Fruit fly (Drosophila melanogaster) whole organism, larva: ENCODE measurements around the gene Dph1.

ENCODE experiments used
- noc ChIP-seq: fragments of 200-800 bp; sonication (Bioruptor generic); optimal IDR thresholded peaks from 3 replicates; lab custom pipeline; 2019; ENCODE audit warnings: missing biosample characterization, mild to moderate bottlenecking, missing genetic modification characterization, moderate library complexity

Dph1 gene

dm6 chr3L:11696294-11697116 lies at the start of gene Dph1:
Gene Dph1 (minus strand): TSS chr3L:11696963.
- peak; percentile 65 for TF ChIP-seq noc

dm6 chr3L:11731841-11732240 lies 35.1 kb upstream of the Dph1 start, which contains the start of gene CG32087:
Gene CG32087 (plus strand): TSS chr3L:11732141.
- no peak for TF ChIP-seq noc

DNA sequence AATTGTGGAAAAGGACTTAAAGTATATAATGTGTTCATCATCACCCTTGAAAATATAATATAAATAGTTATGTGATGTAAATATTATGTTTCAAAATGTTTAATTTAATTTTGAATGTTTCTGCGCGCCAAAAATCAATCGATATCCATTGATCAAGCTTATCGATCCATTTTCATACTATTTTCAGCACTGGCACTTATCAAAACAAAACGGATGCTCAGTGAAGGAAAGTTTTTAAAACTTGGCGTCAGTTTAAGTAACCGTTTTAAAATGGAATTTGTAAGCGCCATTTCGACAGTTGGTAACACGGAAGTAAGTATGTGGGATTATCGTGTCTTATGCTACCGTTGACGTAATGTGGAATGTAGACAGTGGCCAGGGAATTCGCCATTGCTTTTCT lies 31.4 kb upstream of the Dph1 start, which contains the start of gene sunn:
sunn (plus strand) TSS at position 202 of the 400 bp plus-strand sequence.
- no peak for TF ChIP-seq noc

dm6 chr3L:11721498-11721946 lies 24.8 kb upstream of the Dph1 start:
- peak; percentile 83 for TF ChIP-seq noc

DNA sequence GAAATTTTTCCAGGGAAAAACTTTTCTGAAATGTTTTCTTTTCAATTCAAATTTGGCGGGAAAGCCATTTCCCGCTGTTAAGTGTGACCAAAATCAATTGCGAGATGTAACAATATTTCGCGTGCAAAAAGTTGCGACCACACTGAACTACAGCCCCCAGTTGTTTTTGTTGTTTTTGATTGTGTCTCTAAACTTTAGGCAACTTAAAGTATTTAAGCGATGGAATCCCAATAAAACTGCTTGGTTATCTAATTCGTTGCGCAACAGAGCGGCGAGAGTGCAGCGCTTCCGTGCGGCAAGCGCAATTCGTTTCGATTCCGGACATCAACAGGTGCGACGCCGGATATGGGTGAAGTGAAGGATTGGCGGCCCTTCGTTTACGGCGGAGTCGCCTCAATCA lies 24.0 kb upstream of the Dph1 start, which contains the start of gene Bmcp:
Bmcp (plus strand) TSS at position 155 of the 400 bp plus-strand sequence.
- TF ChIP-seq noc, result no peak

DNA sequence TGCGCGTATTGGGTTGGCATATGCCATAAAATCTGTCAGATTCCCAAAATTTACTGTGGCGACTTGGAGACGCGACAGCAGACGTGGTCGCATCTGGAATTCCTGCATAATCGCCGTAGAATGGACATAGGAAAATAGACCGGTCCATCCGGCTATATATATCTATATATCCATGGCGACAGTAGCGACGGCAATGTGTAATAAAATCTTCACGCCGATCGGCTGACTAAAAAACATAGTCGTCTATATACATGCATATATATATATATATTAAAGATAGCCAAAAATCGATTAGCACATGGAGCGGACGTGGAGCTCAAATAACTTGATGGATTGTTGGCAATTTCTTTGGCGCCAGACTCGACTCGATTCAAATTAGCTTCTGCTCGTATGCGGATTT lies 21.2 kb upstream of the Dph1 start:
- no peak for TF ChIP-seq noc

dm6 chr3L:11717300-11717699 lies 20.5 kb upstream of the Dph1 start:
- TF ChIP-seq noc, result no peak

DNA sequence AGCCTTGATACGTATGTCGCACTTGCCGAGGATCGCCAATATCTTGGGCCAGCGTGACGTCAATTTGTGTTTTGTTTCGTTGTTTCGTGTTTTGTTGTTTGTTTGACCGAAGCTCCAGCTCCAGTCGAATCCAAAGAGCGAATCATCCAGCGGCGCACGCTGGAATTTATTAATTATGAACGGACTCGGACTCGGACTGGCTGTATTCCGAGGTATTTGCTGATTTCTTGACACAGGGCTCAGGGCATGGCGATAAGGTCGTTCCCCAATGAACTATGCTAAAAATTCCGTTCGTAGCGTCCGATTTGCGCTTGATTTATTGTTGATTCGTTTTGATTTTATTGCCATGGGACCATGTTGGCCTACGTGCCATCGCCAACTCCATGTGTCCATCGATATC lies 20.1 kb upstream of the Dph1 start:
- no peak for TF ChIP-seq noc

dm6 chr3L:11716347-11716746 lies 19.6 kb upstream of the Dph1 start:
- no peak for TF ChIP-seq noc

DNA sequence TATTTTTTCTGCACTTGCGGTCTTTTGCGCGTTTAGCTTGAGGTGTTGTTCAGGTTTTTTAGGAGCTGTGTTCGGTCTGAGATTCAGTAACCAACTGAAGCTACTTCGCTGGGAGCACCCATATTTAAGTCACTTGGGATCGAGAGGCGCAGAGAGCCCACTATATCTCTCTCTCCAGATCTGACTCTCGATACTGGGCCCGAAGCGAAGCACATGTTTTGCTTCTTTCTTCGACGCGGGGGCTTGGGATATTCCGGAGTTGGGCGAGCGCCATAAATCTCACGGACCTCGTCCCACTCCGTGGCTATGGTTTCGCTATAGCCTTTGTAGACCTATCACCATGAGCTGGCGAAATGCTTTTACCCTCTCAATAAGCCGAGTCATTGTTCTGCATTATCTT lies 18.4 kb upstream of the Dph1 start, which contains the start of gene CG14132:
CG14132 (minus strand) TSS at position 99 of the 400 bp plus-strand sequence.
- TF ChIP-seq noc, result no peak

DNA sequence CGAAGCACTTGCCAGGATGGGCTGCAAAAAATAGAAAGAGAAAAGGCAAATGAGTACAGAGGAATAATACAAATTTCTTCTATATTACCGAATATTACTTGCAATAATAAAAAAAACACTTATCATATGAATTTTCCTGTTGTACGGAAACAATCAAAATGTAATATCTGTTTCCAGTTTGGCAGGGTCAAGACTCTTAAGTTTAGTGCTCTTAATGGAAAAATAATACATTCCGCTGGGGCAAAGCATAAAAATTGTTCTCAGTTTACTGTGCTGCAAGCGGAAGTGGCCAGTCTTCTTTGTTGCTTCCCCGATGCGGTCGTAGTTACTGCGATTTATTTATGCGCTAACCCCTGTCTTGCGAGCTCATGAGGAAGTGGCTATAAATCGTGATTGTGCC lies 16.1 kb upstream of the Dph1 start:
- TF ChIP-seq noc, result no peak

dm6 chr3L:11711789-11712188 lies 15.0 kb upstream of the Dph1 start:
- TF ChIP-seq noc, result no peak

- no peak for TF ChIP-seq noc
Observed at dm6 chr3L:11711059-11711628, 14.4 kb upstream of the Dph1 start, which contains the start of gene crim. Gene crim (minus strand): TSS chr3L:11711386.

dm6 chr3L:11708633-11709116 lies 11.9 kb upstream of the Dph1 start, which contains the start of the genes Ccdc56 and mtTFB1:
Gene Ccdc56 (plus strand): TSS chr3L:11708979.
Gene mtTFB1 (plus strand): TSS chr3L:11708979.
- no peak for TF ChIP-seq noc

dm6 chr3L:11707978-11708632 lies 11.3 kb upstream of the Dph1 start, which contains the start of gene CG11658:
Gene CG11658 (minus strand): TSS chr3L:11708553.
- peak; percentile 12 for TF ChIP-seq noc

DNA sequence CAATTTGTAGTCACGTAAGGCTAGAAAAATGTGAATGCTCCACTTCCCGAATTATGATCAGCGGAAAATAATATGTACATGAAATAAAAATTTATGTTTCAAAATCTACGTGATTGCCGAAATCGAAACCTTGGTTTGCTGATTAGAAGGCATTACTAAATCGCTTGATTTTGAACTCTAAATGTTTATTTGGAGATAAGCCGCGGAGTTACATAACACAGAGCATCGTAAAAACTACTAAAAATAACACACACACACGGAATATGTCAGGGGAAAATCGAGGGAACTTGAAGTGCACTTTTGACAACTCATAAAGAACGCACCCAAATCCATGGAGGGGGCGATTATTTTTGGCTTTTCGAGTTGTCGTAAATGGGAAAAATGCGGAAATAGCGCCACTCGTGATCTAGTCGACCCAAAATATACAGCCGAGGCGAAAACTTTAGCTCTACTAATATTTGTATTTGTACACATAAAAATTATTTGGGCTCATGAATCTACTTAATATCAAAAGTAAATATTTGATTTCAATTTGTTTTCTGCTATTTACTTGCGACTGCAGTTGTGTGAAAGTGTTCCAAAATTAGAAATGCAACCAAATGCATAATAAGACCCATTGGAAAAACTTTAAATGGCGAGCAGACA lies 8.3 kb upstream of the Dph1 start:
- TF ChIP-seq noc, result no peak
